Worm (Caenorhabditis elegans) whole organism, L4 larva: ENCODE data around the gene T20G5.12.

Source experiments
- D1046.2 ChIP-seq: fragments of 200-800 bp; sonication (Bioruptor generic); IDR thresholded peaks from 2 replicates; pipeline ENCODE4 v1.3.6; 2022; ENCODE audit warnings: missing genetic modification characterization, missing compliant biosample characterization
- F26F4.8 ChIP-seq: fragments of 200-800 bp; sonication (Bioruptor generic); conservative IDR thresholded peaks from 2 replicates; pipeline ENCODE4 v1.3.6; 2022; ENCODE audit warnings: missing genetic modification characterization, missing compliant biosample characterization
- F37D6.2 ChIP-seq: sonication (generic microtip); optimal IDR thresholded peaks from 2 replicates; lab custom pipeline; 2016; ENCODE audit warnings: mild to moderate bottlenecking, missing genetic modification characterization, missing compliant biosample characterization
- R02D3.7 ChIP-seq: fragments of 150-350 bp; sonication (generic microtip); optimal IDR thresholded peaks from 3 replicates; lab custom pipeline; 2014; ENCODE audit warnings: missing biosample characterization, missing genetic modification characterization
- Y48G9A.11 ChIP-seq: fragments of 200-800 bp; sonication (Bioruptor generic); IDR thresholded peaks from 2 replicates; pipeline ENCODE4 v1.3.6; 2022; ENCODE audit warnings: missing genetic modification reagents, missing genetic modification characterization, missing compliant biosample characterization
- Y75B8A.6 ChIP-seq: fragments of 200-800 bp; sonication (Bioruptor generic); IDR thresholded peaks from 2 replicates; pipeline ENCODE4 v1.3.6; 2022; ENCODE audit warnings: missing genetic modification reagents, missing genetic modification characterization, missing compliant biosample characterization
- ZK337.2 ChIP-seq: fragments of 200-800 bp; sonication (Bioruptor generic); IDR thresholded peaks from 2 replicates; pipeline ENCODE4 v1.3.6; 2022; ENCODE audit warnings: missing genetic modification reagents, missing genetic modification characterization, missing compliant biosample characterization
- ZK546.5 ChIP-seq, 2 experiments: sonication (generic microtip); optimal IDR thresholded peaks; 2 replicates each; lab custom pipeline; 2017; ENCODE audit warnings: missing biosample characterization in 2 of 2, missing genetic modification characterization in 2 of 2
- aha-1 ChIP-seq: fragments of 150-350 bp; peaks from one replicate; lab custom pipeline; 2014; ENCODE audit warnings: missing biosample characterization, missing genetic modification characterization
- aly-2 ChIP-seq: sonication (generic microtip); optimal IDR thresholded peaks from 2 replicates; lab custom pipeline; 2018; ENCODE audit warnings: missing biosample characterization, missing genetic modification characterization
- ceh-20 ChIP-seq: fragments of 200-800 bp; sonication (Bioruptor generic); IDR thresholded peaks from 2 replicates; pipeline ENCODE4 v1.3.6; 2022; ENCODE audit warnings: missing genetic modification reagents, missing genetic modification characterization, missing compliant biosample characterization
- ceh-44 ChIP-seq: fragments of 200-800 bp; sonication (Bioruptor generic); IDR thresholded peaks from 2 replicates; pipeline ENCODE4 v1.3.6; 2022; ENCODE audit warnings: missing genetic modification reagents, missing genetic modification characterization, missing compliant biosample characterization
- ces-1 ChIP-seq: fragments of 150-350 bp; sonication (generic microtip); optimal IDR thresholded peaks from 4 replicates; lab custom pipeline; 2014; ENCODE audit warnings: missing biosample characterization, missing genetic modification reagents, missing genetic modification characterization
- ctbp-1 ChIP-seq: fragments of 200-800 bp; sonication (Bioruptor generic); IDR thresholded peaks from 2 replicates; pipeline ENCODE4 v1.3.6; 2022; ENCODE audit warnings: missing genetic modification reagents, missing genetic modification characterization, missing compliant biosample characterization
- daf-19 ChIP-seq: fragments of 200-800 bp; sonication (Bioruptor generic); conservative IDR thresholded peaks from 2 replicates; pipeline ENCODE4 v1.3.6; 2022; ENCODE audit warnings: missing genetic modification characterization, missing compliant biosample characterization
- dmd-9 ChIP-seq: fragments of 200-800 bp; sonication (Bioruptor generic); IDR thresholded peaks from 2 replicates; pipeline ENCODE4 v1.3.6; 2022; ENCODE audit warnings: missing genetic modification reagents, missing genetic modification characterization, missing compliant biosample characterization
- duxl-1 ChIP-seq: sonication (generic microtip); optimal IDR thresholded peaks from 2 replicates; lab custom pipeline; 2016; ENCODE audit warnings: mild to moderate bottlenecking, missing genetic modification characterization, moderate library complexity, missing compliant biosample characterization; ENCODE audit not compliant: poor library complexity
- egl-27 ChIP-seq: sonication (generic microtip); optimal IDR thresholded peaks from 3 replicates; lab custom pipeline; 2017; ENCODE audit warnings: missing biosample characterization, missing genetic modification reagents, missing genetic modification characterization
- fkh-10 ChIP-seq: fragments of 150-350 bp; optimal IDR thresholded peaks from 2 replicates; lab custom pipeline; 2014; ENCODE audit warnings: missing biosample characterization, missing genetic modification reagents, missing genetic modification characterization
- gei-8 ChIP-seq: fragments of 200-800 bp; sonication (Bioruptor generic); optimal IDR thresholded peaks from 2 replicates; lab custom pipeline; 2018; ENCODE audit warnings: mild to moderate bottlenecking, missing genetic modification characterization, missing compliant biosample characterization
- hlh-30 ChIP-seq: sonication (generic microtip); optimal IDR thresholded peaks from 2 replicates; lab custom pipeline; 2017; ENCODE audit warnings: antibody characterized with exemption, mild to moderate bottlenecking, missing genetic modification characterization, missing compliant biosample characterization; ENCODE audit not compliant: insufficient read depth
- hmg-1.1 ChIP-seq: fragments of 200-800 bp; sonication (Bioruptor generic); IDR thresholded peaks from 2 replicates; pipeline ENCODE4 v1.3.6; 2022; ENCODE audit warnings: missing genetic modification reagents, missing genetic modification characterization, missing compliant biosample characterization
- jun-1 ChIP-seq: fragments of 150-350 bp; optimal IDR thresholded peaks from 2 replicates; lab custom pipeline; 2014; ENCODE audit warnings: missing biosample characterization, missing genetic modification reagents, missing genetic modification characterization
- lin-1 ChIP-seq: fragments of 200-800 bp; sonication (Bioruptor generic); IDR thresholded peaks from 2 replicates; pipeline ENCODE4 v1.3.6; 2022; ENCODE audit warnings: missing genetic modification reagents, missing genetic modification characterization, missing compliant biosample characterization
- lin-13 ChIP-seq: fragments of 150-350 bp; optimal IDR thresholded peaks from 2 replicates; lab custom pipeline; 2014; ENCODE audit warnings: missing biosample characterization, missing genetic modification reagents, missing genetic modification characterization
- lin-38 ChIP-seq: fragments of 200-800 bp; sonication (Bioruptor generic); IDR thresholded peaks from 2 replicates; pipeline ENCODE4 v1.3.6; 2022; ENCODE audit warnings: missing genetic modification reagents, missing genetic modification characterization, missing compliant biosample characterization
- lin-39 ChIP-seq: fragments of 150-350 bp; optimal IDR thresholded peaks from 2 replicates; lab custom pipeline; 2014; ENCODE audit warnings: missing biosample characterization, missing genetic modification reagents, missing genetic modification characterization
- lir-3 ChIP-seq: sonication (generic microtip); optimal IDR thresholded peaks from 2 replicates; lab custom pipeline; 2016; ENCODE audit warnings: mild to moderate bottlenecking, missing genetic modification characterization, missing compliant biosample characterization
- madf-5 ChIP-seq, 2 experiments: fragments of 200-800 bp; sonication (Bioruptor generic); IDR thresholded peaks; 2 replicates each; pipeline ENCODE4 v1.3.6; 2022; ENCODE audit warnings: missing compliant biosample characterization in 2 of 2, missing genetic modification characterization in 2 of 2
- mdt-29 ChIP-seq: fragments of 200-800 bp; sonication (Bioruptor generic); IDR thresholded peaks from 2 replicates; pipeline ENCODE4 v1.3.6; 2022; ENCODE audit warnings: missing genetic modification reagents, missing genetic modification characterization, missing compliant biosample characterization
- mes-2 ChIP-seq: sonication (generic microtip); optimal IDR thresholded peaks from 2 replicates; lab custom pipeline; 2016; ENCODE audit warnings: missing genotype, mild to moderate bottlenecking, missing genetic modification characterization, missing compliant biosample characterization; ENCODE audit not compliant: poor library complexity, severe bottlenecking
- mxl-2 ChIP-seq: fragments of 200-800 bp; sonication (Bioruptor generic); conservative IDR thresholded peaks from 2 replicates; pipeline ENCODE4 v1.3.6; 2022; ENCODE audit warnings: missing genetic modification reagents, missing genetic modification characterization, missing compliant biosample characterization
- mxl-3 ChIP-seq: fragments of 200-800 bp; sonication (Bioruptor generic); optimal IDR thresholded peaks from 2 replicates; lab custom pipeline; 2018; ENCODE audit warnings: mild to moderate bottlenecking, missing genetic modification characterization, missing compliant biosample characterization
- nhr-10 ChIP-seq: fragments of 150-350 bp; optimal IDR thresholded peaks from 2 replicates; lab custom pipeline; 2014; ENCODE audit warnings: missing biosample characterization, missing genetic modification characterization
- nhr-102 ChIP-seq: sonication (generic microtip); optimal IDR thresholded peaks from 2 replicates; lab custom pipeline; 2016; ENCODE audit warnings: mild to moderate bottlenecking, missing genetic modification characterization, moderate library complexity, missing compliant biosample characterization
- nhr-111 ChIP-seq: fragments of 200-800 bp; sonication (Bioruptor generic); optimal IDR thresholded peaks from 2 replicates; lab custom pipeline; 2018; ENCODE audit warnings: mild to moderate bottlenecking, missing genetic modification characterization, missing compliant biosample characterization
- nhr-25 ChIP-seq: sonication (generic microtip); optimal IDR thresholded peaks from 2 replicates; lab custom pipeline; 2017; ENCODE audit warnings: missing genetic modification characterization, mild to moderate bottlenecking, missing compliant biosample characterization, antibody characterized with exemption, moderate library complexity, borderline replicate concordance; ENCODE audit not compliant: insufficient read depth
- nhr-41 ChIP-seq: fragments of 200-800 bp; sonication (Bioruptor generic); IDR thresholded peaks from 2 replicates; pipeline ENCODE4 v1.3.6; 2022; ENCODE audit warnings: missing genetic modification reagents, missing genetic modification characterization, missing compliant biosample characterization
- nhr-77 ChIP-seq: fragments of 150-350 bp; optimal IDR thresholded peaks from 2 replicates; lab custom pipeline; 2014; ENCODE audit warnings: missing biosample characterization, missing genetic modification characterization
- php-3 ChIP-seq: fragments of 200-800 bp; sonication (Bioruptor generic); IDR thresholded peaks from 2 replicates; pipeline ENCODE4 v1.3.6; 2022; ENCODE audit warnings: missing genetic modification reagents, missing genetic modification characterization, missing compliant biosample characterization
- pqm-1 ChIP-seq: sonication (generic microtip); optimal IDR thresholded peaks from 2 replicates; lab custom pipeline; 2017; ENCODE audit warnings: missing biosample characterization, missing genetic modification characterization
- sdz-12 ChIP-seq: fragments of 200-800 bp; sonication (Bioruptor generic); optimal IDR thresholded peaks from 2 replicates; lab custom pipeline; 2018; ENCODE audit warnings: mild to moderate bottlenecking, missing genetic modification characterization, missing compliant biosample characterization
- set-16 ChIP-seq: fragments of 200-800 bp; sonication (Bioruptor generic); IDR thresholded peaks from 2 replicates; pipeline ENCODE4 v1.3.6; 2022; ENCODE audit warnings: missing genetic modification reagents, missing genetic modification characterization, missing compliant biosample characterization
- skn-1 ChIP-seq: fragments of 150-350 bp; optimal IDR thresholded peaks from 2 replicates; lab custom pipeline; 2014; ENCODE audit warnings: missing biosample characterization, missing genetic modification characterization
- spr-1 ChIP-seq: sonication (generic microtip); optimal IDR thresholded peaks from 2 replicates; lab custom pipeline; 2016; ENCODE audit warnings: mild to moderate bottlenecking, missing genetic modification characterization, missing compliant biosample characterization
- unc-130 ChIP-seq: sonication (generic microtip); optimal IDR thresholded peaks from 2 replicates; lab custom pipeline; 2016; ENCODE audit warnings: missing genetic modification reagents, missing genetic modification characterization, missing compliant biosample characterization
- zag-1 ChIP-seq: fragments of 150-350 bp; optimal IDR thresholded peaks from 2 replicates; lab custom pipeline; 2014; ENCODE audit warnings: missing biosample characterization, missing genetic modification characterization
- zip-2 ChIP-seq: fragments of 150-350 bp; optimal IDR thresholded peaks from 2 replicates; lab custom pipeline; 2014; ENCODE audit warnings: missing biosample characterization, missing genetic modification characterization
- ztf-7 ChIP-seq: fragments of 150-350 bp; optimal IDR thresholded peaks from 2 replicates; lab custom pipeline; 2014; ENCODE audit warnings: missing biosample characterization, missing genetic modification characterization

Gene T20G5.12

ce11 chrIII:10216585-10217278 is 15.3 kb downstream of the T20G5.12 start, which contains the start of gene cts-1 (continued):
- no peak for TF ChIP-seq nhr-111
- peak; percentile 92 for TF ChIP-seq hlh-30
- no peak for TF ChIP-seq ceh-20 (GFP tag; lab: Robert Waterston, UW)
- no peak for TF ChIP-seq lin-38 (GFP tag; lab: Robert Waterston, UW)
- TF ChIP-seq nhr-102 (tag; lab: Kevin White, UChicago) = peak; percentile 69
- TF ChIP-seq nhr-10 (tag; lab: Kevin White, UChicago) = peak; percentile 68
- no peak for TF ChIP-seq zag-1 (tag; lab: Kevin White, UChicago)
- peak; percentile 34 for TF ChIP-seq ztf-7 (tag; lab: Kevin White, UChicago)
- TF ChIP-seq skn-1 (tag; lab: Kevin White, UChicago) = no peak
- peak; percentile 96 for TF ChIP-seq aha-1
- TF ChIP-seq R02D3.7 = no peak
- no peak for TF ChIP-seq nhr-41 (GFP tag; lab: Robert Waterston, UW)
- no peak for TF ChIP-seq ctbp-1 (GFP tag; lab: Robert Waterston, UW)
- no peak for TF ChIP-seq mes-2 (tag; lab: Kevin White, UChicago)
- no peak for TF ChIP-seq ceh-44 (GFP tag; lab: Robert Waterston, UW)
- TF ChIP-seq mxl-3 (GFP tag; lab: Kevin White, UChicago) = no peak
- TF ChIP-seq lin-13 (GFP tag; lab: Kevin White, UChicago) = peak; percentile 37
- TF ChIP-seq sdz-12 (GFP tag; lab: Kevin White, UChicago) = no peak
- no peak for TF ChIP-seq lir-3 (tag; lab: Kevin White, UChicago)
- peak; percentile 50 for TF ChIP-seq nhr-25 (tag; lab: Kevin White, UChicago)
- no peak for TF ChIP-seq hmg-1.1 (GFP tag; lab: Robert Waterston, UW)
- no peak for TF ChIP-seq lin-39 (tag; lab: Kevin White, UChicago)
- TF ChIP-seq mdt-29 = no peak

ce11 chrIII:10218587-10218986 is 17.2 kb downstream of the T20G5.12 start, which contains the start of the genes rde-4 and cox-14:
Gene rde-4 (minus strand): TSS chrIII:10218646.
Gene cox-14 (plus strand): TSS chrIII:10218942.
- TF ChIP-seq zip-2 (tag; lab: Kevin White, UChicago) (no peak), nhr-25 (tag; lab: Kevin White, UChicago) (no peak), D1046.2 (GFP tag; lab: Robert Waterston, UW) (no peak), mes-2 (tag; lab: Kevin White, UChicago) (no peak), ZK337.2 (GFP tag; lab: Robert Waterston, UW) (no peak), set-16 (no peak), dmd-9 (GFP tag; lab: Robert Waterston, UW) (no peak), egl-27 (tag; lab: Kevin White, UChicago) (peak; percentile 9), F37D6.2 (tag; lab: Kevin White, UChicago) (peak; percentile 30), Y75B8A.6 (GFP tag; lab: Robert Waterston, UW) (no peak), skn-1 (tag; lab: Kevin White, UChicago) (no peak), spr-1 (tag; lab: Kevin White, UChicago) (no peak), Y48G9A.11 (GFP tag; lab: Robert Waterston, UW) (no peak), daf-19 (no peak), ctbp-1 (GFP tag; lab: Robert Waterston, UW) (no peak), lin-1 (no peak), jun-1 (tag; lab: Kevin White, UChicago) (no peak), pqm-1 (tag; lab: Kevin White, UChicago) (no peak), ZK546.5 (tag; optimal IDR thresholded peaks at IDR 0.05; lab: Kevin White, UChicago) (no peak), php-3 (no peak), fkh-10 (GFP tag; lab: Kevin White, UChicago) (peak; percentile 23), F26F4.8 (GFP tag; lab: Robert Waterston, UW) (no peak), ces-1 (no peak), duxl-1 (no peak), gei-8 (no peak), nhr-77 (peak; percentile 66), madf-5 (GFP tag; IDR thresholded peaks at IDR 0.05; lab: Robert Waterston, UW) (no peak), ceh-20 (GFP tag; lab: Robert Waterston, UW) (no peak), aly-2 (tag; lab: Kevin White, UChicago) (no peak), mxl-2 (no peak), unc-130 (GFP tag; lab: Kevin White, UChicago) (peak; percentile 56), ztf-7 (tag; lab: Kevin White, UChicago) (peak; percentile 73)
